Worm (Caenorhabditis elegans) whole organism, L1 larva: Measurements from ENCODE around the gene fbl-1.

Source experiments
- ceh-8 ChIP-seq: fragments of 200-800 bp; sonication (Bioruptor generic); optimal IDR thresholded peaks from 2 replicates; lab custom pipeline; 2018; ENCODE audit warnings: mild to moderate bottlenecking, missing genetic modification characterization, moderate library complexity, missing compliant biosample characterization
- ces-1 ChIP-seq: fragments of 150-350 bp; optimal IDR thresholded peaks from 2 replicates; lab custom pipeline; 2014; ENCODE audit warnings: missing biosample characterization, missing genetic modification reagents, missing genetic modification characterization
- egl-27 ChIP-seq, 2 experiments: fragments of 150-350 bp in 1 of 2; sonication (generic microtip); optimal IDR thresholded peaks; 3 replicates each; lab custom pipeline; 2017 to 2018; ENCODE audit warnings: missing biosample characterization in 2 of 2, missing genetic modification characterization in 2 of 2, missing genetic modification reagents in 2 of 2
- elt-2 ChIP-seq: sonication (generic microtip); optimal IDR thresholded peaks from 2 replicates; lab custom pipeline; 2016; ENCODE audit warnings: missing genetic modification characterization, mild to moderate bottlenecking, inconsistent platforms, missing compliant biosample characterization, missing genetic modification reagents
- lin-35 ChIP-seq, 2 experiments: fragments of 150-350 bp; optimal IDR thresholded peaks; 2 replicates each; lab custom pipeline; 2014; ENCODE audit warnings: missing biosample characterization in 2 of 2, missing genetic modification characterization in 2 of 2, missing genetic modification reagents in 2 of 2
- nhr-237 ChIP-seq: fragments of 150-350 bp; optimal IDR thresholded peaks from 2 replicates; lab custom pipeline; 2014; ENCODE audit warnings: missing biosample characterization, missing genetic modification characterization
- nhr-28 ChIP-seq: fragments of 150-350 bp; optimal IDR thresholded peaks from 2 replicates; lab custom pipeline; 2014; ENCODE audit warnings: missing biosample characterization, missing genetic modification characterization
- pqm-1 ChIP-seq: sonication (generic microtip); optimal IDR thresholded peaks from 3 replicates; lab custom pipeline; 2017; ENCODE audit warnings: missing biosample characterization, missing genetic modification characterization
- zag-1 ChIP-seq: fragments of 150-350 bp; optimal IDR thresholded peaks from 2 replicates; lab custom pipeline; 2014; ENCODE audit warnings: missing biosample characterization, missing genetic modification characterization

- peak in 1 of 2 experiments; percentile 2 for TF ChIP-seq egl-27 (tag; optimal IDR thresholded peaks at IDR 0.05; lab: Kevin White, UChicago)
- TF ChIP-seq ces-1, result no peak
- no peak for TF ChIP-seq pqm-1 (tag; lab: Kevin White, UChicago)
- no peak for TF ChIP-seq zag-1 (tag; lab: Kevin White, UChicago)
- no peak for TF ChIP-seq elt-2 (tag; lab: Kevin White, UChicago)
- peak; percentile 40 for TF ChIP-seq nhr-237 (tag; lab: Kevin White, UChicago)
- peak; percentile 57 to 75 for TF ChIP-seq lin-35 (GFP tag; optimal IDR thresholded peaks at IDR 0.05; lab: Kevin White, UChicago)
- TF ChIP-seq ceh-8 (GFP tag; lab: Kevin White, UChicago), result peak; percentile 85
- TF ChIP-seq nhr-28 (tag; lab: Kevin White, UChicago), result no peak
Observed at ce11 chrIV:9511221-9511638, 29.4 kb upstream of the fbl-1 start.
